Worm (Caenorhabditis elegans) whole organism, L4 larva: ENCODE data around the gene Y75B8A.25.

Experiments used
- F26F4.8 ChIP-seq: fragments of 200-800 bp; sonication (Bioruptor generic); conservative IDR thresholded peaks from 2 replicates; pipeline ENCODE4 v1.3.6; 2022; ENCODE audit warnings: missing genetic modification characterization, missing compliant biosample characterization
- F37D6.2 ChIP-seq: sonication (generic microtip); optimal IDR thresholded peaks from 2 replicates; lab custom pipeline; 2016; ENCODE audit warnings: mild to moderate bottlenecking, missing genetic modification characterization, missing compliant biosample characterization
- F49E8.2 ChIP-seq: sonication (generic microtip); optimal IDR thresholded peaks from 2 replicates; lab custom pipeline; 2016; ENCODE audit warnings: missing compliant biosample characterization, mild to moderate bottlenecking, missing genetic modification characterization, borderline replicate concordance
- T26A8.4 ChIP-seq: fragments of 200-800 bp; sonication (Bioruptor generic); IDR thresholded peaks from 2 replicates; pipeline ENCODE4 v1.3.6; 2022; ENCODE audit warnings: missing genetic modification characterization, missing compliant biosample characterization
- Y105C5A.15 ChIP-seq: fragments of 200-800 bp; sonication (Bioruptor generic); IDR thresholded peaks from 2 replicates; pipeline ENCODE4 v1.3.6; 2022; ENCODE audit warnings: missing genetic modification characterization, missing compliant biosample characterization
- Y5F2A.4 ChIP-seq: fragments of 200-800 bp; sonication (Bioruptor generic); optimal IDR thresholded peaks from 2 replicates; lab custom pipeline; 2018; ENCODE audit warnings: mild to moderate bottlenecking, missing genetic modification characterization, missing compliant biosample characterization
- Y75B8A.6 ChIP-seq: fragments of 200-800 bp; sonication (Bioruptor generic); IDR thresholded peaks from 2 replicates; pipeline ENCODE4 v1.3.6; 2022; ENCODE audit warnings: missing genetic modification reagents, missing genetic modification characterization, missing compliant biosample characterization
- aly-2 ChIP-seq: sonication (generic microtip); optimal IDR thresholded peaks from 2 replicates; lab custom pipeline; 2018; ENCODE audit warnings: missing biosample characterization, missing genetic modification characterization
- attf-4 ChIP-seq: sonication (generic microtip); optimal IDR thresholded peaks from 3 replicates; lab custom pipeline; 2017; ENCODE audit warnings: missing biosample characterization, missing genetic modification characterization
- cey-2 ChIP-seq: sonication (generic microtip); optimal IDR thresholded peaks from 3 replicates; lab custom pipeline; 2017; ENCODE audit warnings: missing genetic modification characterization, mild to moderate bottlenecking, missing compliant biosample characterization, antibody characterized with exemption, borderline replicate concordance; ENCODE audit not compliant: insufficient read depth
- ctbp-1 ChIP-seq: fragments of 200-800 bp; sonication (Bioruptor generic); IDR thresholded peaks from 2 replicates; pipeline ENCODE4 v1.3.6; 2022; ENCODE audit warnings: missing genetic modification reagents, missing genetic modification characterization, missing compliant biosample characterization
- daf-16 ChIP-seq, 3 experiments: sonication (generic microtip); optimal IDR thresholded peaks; 2 replicates each; lab custom pipeline; 2016 to 2017; ENCODE audit warnings: missing genetic modification characterization in 3 of 3, missing genetic modification reagents in 3 of 3, mild to moderate bottlenecking in 2 of 3, missing compliant biosample characterization in 2 of 3, missing biosample characterization in 1 of 3, moderate library complexity in 1 of 3
- dmd-6 ChIP-seq: fragments of 200-800 bp; sonication (Bioruptor generic); IDR thresholded peaks from 2 replicates; pipeline ENCODE4 v1.3.6; 2022; ENCODE audit warnings: missing genetic modification reagents, missing genetic modification characterization, missing compliant biosample characterization
- dmd-8 ChIP-seq: fragments of 200-800 bp; sonication (Bioruptor generic); IDR thresholded peaks from 2 replicates; pipeline ENCODE4 v1.3.6; 2022; ENCODE audit warnings: missing genetic modification characterization, missing compliant biosample characterization
- dve-1 ChIP-seq: sonication (generic microtip); optimal IDR thresholded peaks from 2 replicates; lab custom pipeline; 2017; ENCODE audit warnings: antibody characterized with exemption, mild to moderate bottlenecking, missing genetic modification characterization, missing compliant biosample characterization; ENCODE audit not compliant: insufficient read depth
- fkh-10 ChIP-seq: fragments of 150-350 bp; optimal IDR thresholded peaks from 2 replicates; lab custom pipeline; 2014; ENCODE audit warnings: missing biosample characterization, missing genetic modification reagents, missing genetic modification characterization
- fos-1 ChIP-seq: fragments of 150-350 bp; optimal IDR thresholded peaks from 2 replicates; lab custom pipeline; 2014; ENCODE audit warnings: missing biosample characterization, missing genetic modification characterization
- hif-1 ChIP-seq, 2 experiments: sonication (generic microtip); optimal IDR thresholded peaks; 2 replicates each; lab custom pipeline; 2016 to 2017; ENCODE audit warnings: missing compliant biosample characterization in 2 of 2, missing genetic modification characterization in 2 of 2, missing genetic modification reagents in 2 of 2, missing genotype in 2 of 2, mild to moderate bottlenecking in 1 of 2
- hlh-11 ChIP-seq: fragments of 200-800 bp; sonication (Bioruptor generic); optimal IDR thresholded peaks from 2 replicates; lab custom pipeline; 2018; ENCODE audit warnings: mild to moderate bottlenecking, missing genetic modification characterization, missing compliant biosample characterization
- jun-1 ChIP-seq: fragments of 150-350 bp; optimal IDR thresholded peaks from 2 replicates; lab custom pipeline; 2014; ENCODE audit warnings: missing biosample characterization, missing genetic modification reagents, missing genetic modification characterization
- lin-13 ChIP-seq: fragments of 150-350 bp; optimal IDR thresholded peaks from 2 replicates; lab custom pipeline; 2014; ENCODE audit warnings: missing biosample characterization, missing genetic modification reagents, missing genetic modification characterization
- lir-3 ChIP-seq: sonication (generic microtip); optimal IDR thresholded peaks from 2 replicates; lab custom pipeline; 2016; ENCODE audit warnings: mild to moderate bottlenecking, missing genetic modification characterization, missing compliant biosample characterization
- madf-5 ChIP-seq, 2 experiments: fragments of 200-800 bp; sonication (Bioruptor generic); IDR thresholded peaks; 2 replicates each; pipeline ENCODE4 v1.3.6; 2022; ENCODE audit warnings: missing compliant biosample characterization in 2 of 2, missing genetic modification characterization in 2 of 2
- mep-1 ChIP-seq: fragments of 150-350 bp; sonication (generic microtip); optimal IDR thresholded peaks from 3 replicates; lab custom pipeline; 2014; ENCODE audit warnings: missing biosample characterization, missing genetic modification characterization
- mes-2 ChIP-seq: sonication (generic microtip); optimal IDR thresholded peaks from 2 replicates; lab custom pipeline; 2016; ENCODE audit warnings: missing genotype, mild to moderate bottlenecking, missing genetic modification characterization, missing compliant biosample characterization; ENCODE audit not compliant: poor library complexity, severe bottlenecking
- mxl-3 ChIP-seq: fragments of 200-800 bp; sonication (Bioruptor generic); optimal IDR thresholded peaks from 2 replicates; lab custom pipeline; 2018; ENCODE audit warnings: mild to moderate bottlenecking, missing genetic modification characterization, missing compliant biosample characterization
- nhr-11 ChIP-seq: fragments of 150-350 bp; optimal IDR thresholded peaks from 2 replicates; lab custom pipeline; 2014; ENCODE audit warnings: missing biosample characterization, missing genetic modification characterization
- nhr-111 ChIP-seq: fragments of 200-800 bp; sonication (Bioruptor generic); optimal IDR thresholded peaks from 2 replicates; lab custom pipeline; 2018; ENCODE audit warnings: mild to moderate bottlenecking, missing genetic modification characterization, missing compliant biosample characterization
- nhr-41 ChIP-seq: fragments of 200-800 bp; sonication (Bioruptor generic); IDR thresholded peaks from 2 replicates; pipeline ENCODE4 v1.3.6; 2022; ENCODE audit warnings: missing genetic modification reagents, missing genetic modification characterization, missing compliant biosample characterization
- nhr-48 ChIP-seq: sonication (generic microtip); optimal IDR thresholded peaks from 2 replicates; lab custom pipeline; 2016; ENCODE audit warnings: mild to moderate bottlenecking, missing genetic modification characterization, missing compliant biosample characterization
- nhr-6 ChIP-seq: fragments of 150-350 bp; optimal IDR thresholded peaks from 2 replicates; lab custom pipeline; 2014; ENCODE audit warnings: missing biosample characterization, missing genetic modification characterization
- nhr-77 ChIP-seq: fragments of 150-350 bp; optimal IDR thresholded peaks from 2 replicates; lab custom pipeline; 2014; ENCODE audit warnings: missing biosample characterization, missing genetic modification characterization
- pha-4 ChIP-seq, 2 experiments: fragments of 150-350 bp in 1 of 2; fragments of 200-800 bp in 1 of 2; sonication (Bioruptor generic) in 1 of 2; IDR thresholded peaks in 1 of 2; optimal IDR thresholded peaks in 1 of 2; 2 replicates each; pipeline versions ENCODE4 v1.3.6 to Lab custom; 2014 to 2022; ENCODE audit warnings: missing genetic modification characterization in 2 of 2, missing genetic modification reagents in 2 of 2, missing biosample characterization in 1 of 2, missing compliant biosample characterization in 1 of 2
- php-3 ChIP-seq: fragments of 200-800 bp; sonication (Bioruptor generic); IDR thresholded peaks from 2 replicates; pipeline ENCODE4 v1.3.6; 2022; ENCODE audit warnings: missing genetic modification reagents, missing genetic modification characterization, missing compliant biosample characterization
- pqm-1 ChIP-seq: sonication (generic microtip); optimal IDR thresholded peaks from 2 replicates; lab custom pipeline; 2017; ENCODE audit warnings: missing biosample characterization, missing genetic modification characterization
- rbr-2 ChIP-seq: sonication (generic microtip); optimal IDR thresholded peaks from 2 replicates; lab custom pipeline; 2016; ENCODE audit warnings: missing genotype, missing genetic modification characterization, missing compliant biosample characterization
- sdz-12 ChIP-seq: fragments of 200-800 bp; sonication (Bioruptor generic); optimal IDR thresholded peaks from 2 replicates; lab custom pipeline; 2018; ENCODE audit warnings: mild to moderate bottlenecking, missing genetic modification characterization, missing compliant biosample characterization
- set-16 ChIP-seq: fragments of 200-800 bp; sonication (Bioruptor generic); IDR thresholded peaks from 2 replicates; pipeline ENCODE4 v1.3.6; 2022; ENCODE audit warnings: missing genetic modification reagents, missing genetic modification characterization, missing compliant biosample characterization
- snpc-4 ChIP-seq: fragments of 150-350 bp; optimal IDR thresholded peaks from 2 replicates; lab custom pipeline; 2014; ENCODE audit warnings: missing biosample characterization, missing genetic modification characterization
- spr-3 ChIP-seq: fragments of 200-800 bp; sonication (Bioruptor generic); optimal IDR thresholded peaks from 2 replicates; lab custom pipeline; 2018; ENCODE audit warnings: mild to moderate bottlenecking, missing genetic modification characterization, missing compliant biosample characterization
- tag-97 ChIP-seq: fragments of 200-800 bp; sonication (Bioruptor generic); IDR thresholded peaks from 2 replicates; pipeline ENCODE4 v1.3.6; 2022; ENCODE audit warnings: missing genetic modification characterization, missing compliant biosample characterization
- tra-1 ChIP-seq: fragments of 200-800 bp; sonication (Bioruptor generic); IDR thresholded peaks from 2 replicates; pipeline ENCODE4 v1.3.6; 2022; ENCODE audit warnings: missing genetic modification reagents, missing genetic modification characterization, missing compliant biosample characterization
- unc-39 ChIP-seq: sonication (generic microtip); optimal IDR thresholded peaks from 2 replicates; lab custom pipeline; 2017; ENCODE audit warnings: missing biosample characterization, missing genetic modification characterization
- unc-62 ChIP-seq, 3 experiments: fragments of 150-350 bp in 1 of 3; sonication (generic microtip); optimal IDR thresholded peaks in 2 of 3; peaks in 1 of 3; 1 replicate in 1 of 3; 2 replicates in 2 of 3; lab custom pipeline; 2014 to 2017; ENCODE audit warnings: missing biosample characterization in 3 of 3, missing genetic modification characterization in 3 of 3, missing genetic modification reagents in 3 of 3, missing genotype in 1 of 3
- vab-7 ChIP-seq: fragments of 200-800 bp; sonication (Bioruptor generic); IDR thresholded peaks from 2 replicates; pipeline ENCODE4 v1.3.6; 2022; ENCODE audit warnings: missing genetic modification reagents, missing genetic modification characterization, missing compliant biosample characterization
- zip-11 ChIP-seq: fragments of 200-800 bp; sonication (Bioruptor generic); IDR thresholded peaks from 2 replicates; pipeline ENCODE4 v1.3.6; 2022; ENCODE audit warnings: missing genetic modification characterization, missing compliant biosample characterization
- ztf-7 ChIP-seq: fragments of 150-350 bp; optimal IDR thresholded peaks from 2 replicates; lab custom pipeline; 2014; ENCODE audit warnings: missing biosample characterization, missing genetic modification characterization

The Y75B8A.25 gene

ce11 chrIII:12318794-12319193 lies 45.0 kb downstream of the Y75B8A.25 start, which contains the start of gene Y75B8A.28 (continued):
- no peak for TF ChIP-seq ztf-7
- peak; percentile 78 for TF ChIP-seq hlh-11 (tag; lab: Kevin White, UChicago)
- TF ChIP-seq nhr-6 (tag; lab: Kevin White, UChicago) = peak; percentile 27

ce11 chrIII:12325284-12325683 lies 51.4 kb downstream of the Y75B8A.25 start:
- TF ChIP-seq lin-13 (GFP tag; lab: Kevin White, UChicago) = no peak
- TF ChIP-seq unc-62 (GFP tag; optimal IDR thresholded peaks at IDR 0.05 in 1 of 2; lab: Kevin White, UChicago) = no peak
- no peak for TF ChIP-seq unc-62 (tag; optimal IDR thresholded peaks at IDR 0.05; lab: Kevin White, UChicago)
- no peak for TF ChIP-seq F37D6.2 (tag; lab: Kevin White, UChicago)
- TF ChIP-seq F49E8.2 (tag; lab: Kevin White, UChicago) = no peak
- TF ChIP-seq fos-1 (tag; lab: Kevin White, UChicago) = no peak
- TF ChIP-seq nhr-11 (tag; lab: Kevin White, UChicago) = no peak
- 0 out of 2 replicates have a peak, but pooled peaks have one; percentile 23 for TF ChIP-seq pha-4 (GFP tag; IDR thresholded peaks at IDR 0.05; lab: Robert Waterston, UW)
- no peak for TF ChIP-seq pha-4 (tag; optimal IDR thresholded peaks at IDR 0.05; lab: Kevin White, UChicago)
- peak; percentile 89 for TF ChIP-seq hlh-11 (tag; lab: Kevin White, UChicago)
- no peak for TF ChIP-seq zip-11 (GFP tag; lab: Robert Waterston, UW)
- TF ChIP-seq T26A8.4 (GFP tag; lab: Robert Waterston, UW) = no peak
- no peak for TF ChIP-seq nhr-41 (GFP tag; lab: Robert Waterston, UW)
- TF ChIP-seq lir-3 = no peak
- peak; percentile 45 for TF ChIP-seq mes-2 (tag; lab: Kevin White, UChicago)
- TF ChIP-seq php-3 (GFP tag; lab: Robert Waterston, UW) = peak; percentile 83
- no peak for TF ChIP-seq Y75B8A.6
- no peak for TF ChIP-seq fkh-10 (GFP tag; lab: Kevin White, UChicago)
- peak; percentile 26 for TF ChIP-seq nhr-77 (tag; lab: Kevin White, UChicago)
- no peak for TF ChIP-seq tag-97 (GFP tag; lab: Robert Waterston, UW)
- no peak for TF ChIP-seq Y105C5A.15 (GFP tag; lab: Robert Waterston, UW)
- peak; percentile 96 for TF ChIP-seq dve-1 (tag; lab: Kevin White, UChicago)
- peak; percentile 42 for TF ChIP-seq nhr-48 (tag; lab: Kevin White, UChicago)
- TF ChIP-seq sdz-12 (GFP tag; lab: Kevin White, UChicago) = no peak
- no peak for TF ChIP-seq hif-1 (tag; optimal IDR thresholded peaks at IDR 0.05; lab: Kevin White, UChicago)
- TF ChIP-seq tra-1 (GFP tag; lab: Robert Waterston, UW) = 0 out of 2 replicates have a peak, but pooled peaks have one; percentile 31
- peak in 1 of 2 experiments; percentile 30 for TF ChIP-seq daf-16 (GFP tag; optimal IDR thresholded peaks at IDR 0.05; lab: Kevin White, UChicago)
- peak; percentile 98 for TF ChIP-seq daf-16 (tag; optimal IDR thresholded peaks at IDR 0.05; lab: Kevin White, UChicago)
- no peak for TF ChIP-seq snpc-4
- peak; percentile 47 for TF ChIP-seq ztf-7
- TF ChIP-seq Y5F2A.4 (GFP tag; lab: Kevin White, UChicago) = no peak
- TF ChIP-seq dmd-6 (GFP tag; lab: Robert Waterston, UW) = peak; percentile 85
- no peak for TF ChIP-seq vab-7
- no peak for TF ChIP-seq attf-4 (tag; lab: Kevin White, UChicago)
- no peak for TF ChIP-seq set-16 (GFP tag; lab: Robert Waterston, UW)
- no peak for TF ChIP-seq cey-2 (tag; lab: Kevin White, UChicago)
- no peak for TF ChIP-seq spr-3
- TF ChIP-seq mxl-3 = peak; percentile 40
- no peak for TF ChIP-seq nhr-111 (GFP tag; lab: Kevin White, UChicago)
- no peak for TF ChIP-seq unc-39
- TF ChIP-seq aly-2 (tag; lab: Kevin White, UChicago) = no peak
- TF ChIP-seq jun-1 (tag; lab: Kevin White, UChicago) = no peak
- no peak for TF ChIP-seq ctbp-1 (GFP tag; lab: Robert Waterston, UW)
- no peak for TF ChIP-seq rbr-2 (tag; lab: Kevin White, UChicago)
- no peak for TF ChIP-seq madf-5 (GFP tag; IDR thresholded peaks at IDR 0.05; lab: Robert Waterston, UW)
- no peak for TF ChIP-seq dmd-8 (GFP tag; lab: Robert Waterston, UW)
- TF ChIP-seq pqm-1 (tag; lab: Kevin White, UChicago) = peak; percentile 81
- TF ChIP-seq nhr-6 (tag; lab: Kevin White, UChicago) = peak; percentile 58
- peak; percentile 63 for TF ChIP-seq mep-1 (tag; lab: Kevin White, UChicago)
- no peak for TF ChIP-seq F26F4.8
